Fruit fly (Drosophila melanogaster) whole organism, embryonic: ENCODE results near the gene CG13085.

Experiments used
- Antp ChIP-seq: fragments of 200-800 bp; sonication (Bioruptor generic); optimal IDR thresholded peaks from 3 replicates; lab custom pipeline; 2016; ENCODE audit warnings: missing biosample characterization, missing genetic modification characterization
- Bteb2 ChIP-seq: fragments of 200-800 bp; sonication (Bioruptor generic); optimal IDR thresholded peaks from 2 replicates; lab custom pipeline; 2016; ENCODE audit warnings: missing biosample characterization, missing genetic modification characterization
- CG10147 ChIP-seq: fragments of 200-800 bp; sonication (Bioruptor generic); optimal IDR thresholded peaks from 2 replicates; lab custom pipeline; 2019; ENCODE audit warnings: missing biosample characterization, mild to moderate bottlenecking, missing genetic modification characterization, moderate library complexity
- CG11247 ChIP-seq: fragments of 200-800 bp; sonication (Bioruptor generic); IDR thresholded peaks from 2 replicates; pipeline ENCODE4 v1.3.6; 2022; ENCODE audit warnings: missing biosample characterization, missing genetic modification characterization
- CG11456 ChIP-seq: fragments of 200-800 bp; sonication (Bioruptor generic); IDR thresholded peaks from 3 replicates; pipeline ENCODE4 v1.3.6; 2022; ENCODE audit warnings: missing biosample characterization, missing genetic modification characterization
- CG11695 ChIP-seq: fragments of 200-800 bp; sonication (Bioruptor generic); IDR thresholded peaks from 3 replicates; pipeline ENCODE4 v1.3.6; 2022; ENCODE audit warnings: missing biosample characterization, missing genetic modification characterization
- CG12391 ChIP-seq: fragments of 200-800 bp; sonication (Bioruptor generic); optimal IDR thresholded peaks from 3 replicates; lab custom pipeline; 2018; ENCODE audit warnings: missing biosample characterization, mild to moderate bottlenecking, missing genetic modification characterization, moderate library complexity
- CG1529 ChIP-seq: fragments of 200-800 bp; sonication (Bioruptor generic); optimal IDR thresholded peaks from 3 replicates; lab custom pipeline; 2018; ENCODE audit warnings: missing biosample characterization, missing genetic modification characterization
- CG15696 ChIP-seq: fragments of 200-800 bp; sonication (Bioruptor generic); optimal IDR thresholded peaks from 2 replicates; lab custom pipeline; 2019; ENCODE audit warnings: missing biosample characterization, mild to moderate bottlenecking, missing genetic modification characterization, moderate library complexity
- CG16779 ChIP-seq: fragments of 200-800 bp; sonication (Bioruptor generic); IDR thresholded peaks from 2 replicates; pipeline ENCODE4 v1.3.6; 2022; ENCODE audit warnings: missing biosample characterization, missing genetic modification characterization
- CG16863 ChIP-seq: fragments of 200-800 bp; sonication (Bioruptor generic); optimal IDR thresholded peaks from 3 replicates; lab custom pipeline; 2016; ENCODE audit warnings: missing biosample characterization, missing genetic modification characterization
- CG18262 ChIP-seq: fragments of 200-800 bp; optimal IDR thresholded peaks from 3 replicates; lab custom pipeline; 2019; ENCODE audit warnings: missing biosample characterization, mild to moderate bottlenecking, missing genetic modification characterization, moderate library complexity
- CG1832 ChIP-seq: fragments of 200-800 bp; sonication (Bioruptor generic); optimal IDR thresholded peaks from 2 replicates; lab custom pipeline; 2017; ENCODE audit warnings: missing biosample characterization, mild to moderate bottlenecking, missing genetic modification characterization, inconsistent platforms
- CG18764 ChIP-seq: fragments of 200-800 bp; sonication (Bioruptor generic); optimal IDR thresholded peaks from 3 replicates; lab custom pipeline; 2016; ENCODE audit warnings: missing biosample characterization, missing genetic modification characterization
- CG30431 ChIP-seq: fragments of 200-800 bp; sonication (Bioruptor generic); optimal IDR thresholded peaks from 2 replicates; lab custom pipeline; 2017; ENCODE audit warnings: missing biosample characterization, missing genetic modification characterization
- CG3847 ChIP-seq: fragments of 200-800 bp; sonication (Bioruptor generic); IDR thresholded peaks from 2 replicates; pipeline ENCODE4 v1.3.6; 2022; ENCODE audit warnings: missing biosample characterization, missing genetic modification characterization
- CG43689 ChIP-seq: fragments of 200-800 bp; sonication (Bioruptor generic); IDR thresholded peaks from 2 replicates; pipeline ENCODE4 v1.3.6; 2022; ENCODE audit warnings: missing biosample characterization, missing genetic modification characterization
- CG4707 ChIP-seq: fragments of 200-800 bp; sonication (Bioruptor generic); optimal IDR thresholded peaks from 2 replicates; lab custom pipeline; 2018; ENCODE audit warnings: missing biosample characterization, mild to moderate bottlenecking, missing genetic modification characterization, moderate library complexity
- CG5245 ChIP-seq: fragments of 200-800 bp; sonication (Bioruptor generic); optimal IDR thresholded peaks from 3 replicates; lab custom pipeline; 2016; ENCODE audit warnings: missing biosample characterization, missing genetic modification characterization
- CG6813 ChIP-seq: fragments of 200-800 bp; sonication (Bioruptor generic); optimal IDR thresholded peaks from 2 replicates; lab custom pipeline; 2017; ENCODE audit warnings: missing biosample characterization, missing genetic modification characterization, mild to moderate bottlenecking, moderate library complexity, missing genetic modification reagents
- CG6854 ChIP-seq: fragments of 200-800 bp; sonication (Bioruptor generic); optimal IDR thresholded peaks from 3 replicates; lab custom pipeline; 2017; ENCODE audit warnings: missing biosample characterization, mild to moderate bottlenecking, missing genetic modification characterization
- CG7372 ChIP-seq: fragments of 200-800 bp; sonication (Bioruptor generic); IDR thresholded peaks from 2 replicates; pipeline ENCODE4 v1.3.6; 2022; ENCODE audit warnings: missing biosample characterization, missing genetic modification characterization
- CG7745 ChIP-seq: fragments of 200-800 bp; sonication (Bioruptor generic); optimal IDR thresholded peaks from 2 replicates; lab custom pipeline; 2018; ENCODE audit warnings: missing biosample characterization, mild to moderate bottlenecking, missing genetic modification characterization, moderate library complexity
- CG9609 ChIP-seq: fragments of 200-800 bp; sonication (Bioruptor generic); optimal IDR thresholded peaks from 3 replicates; lab custom pipeline; 2016; ENCODE audit warnings: missing biosample characterization, missing genetic modification characterization
- CG9932 ChIP-seq: fragments of 200-800 bp; sonication (Bioruptor generic); IDR thresholded peaks from 2 replicates; pipeline ENCODE4 v1.3.6; 2022; ENCODE audit warnings: missing biosample characterization, missing genetic modification characterization
- CkIIα-i1 ChIP-seq: fragments of 200-800 bp; sonication (Bioruptor generic); IDR thresholded peaks from 2 replicates; pipeline ENCODE4 v1.3.6; 2022; ENCODE audit warnings: missing biosample characterization, missing genetic modification characterization
- D19A ChIP-seq: fragments of 200-800 bp; optimal IDR thresholded peaks from 3 replicates; lab custom pipeline; 2019; ENCODE audit warnings: missing biosample characterization, mild to moderate bottlenecking, missing genetic modification characterization, moderate library complexity
- Fer3 ChIP-seq: fragments of 200-800 bp; sonication (Bioruptor generic); optimal IDR thresholded peaks from 2 replicates; lab custom pipeline; 2018; ENCODE audit warnings: missing biosample characterization, mild to moderate bottlenecking, missing genetic modification characterization, moderate library complexity
- Gug ChIP-seq: fragments of 200-800 bp; sonication (Bioruptor generic); IDR thresholded peaks from 4 replicates; pipeline ENCODE4 v1.3.6; 2022; ENCODE audit warnings: missing biosample characterization, missing genetic modification characterization
- HHEX ChIP-seq: fragments of 200-800 bp; sonication (Bioruptor generic); optimal IDR thresholded peaks from 3 replicates; lab custom pipeline; 2017; ENCODE audit warnings: missing biosample characterization, mild to moderate bottlenecking, missing genetic modification characterization, missing genetic modification reagents
- HLH4C ChIP-seq: fragments of 200-800 bp; sonication (Bioruptor generic); IDR thresholded peaks from 3 replicates; pipeline ENCODE4 v1.3.6; 2022; ENCODE audit warnings: missing biosample characterization, missing genetic modification characterization; ENCODE audit not compliant: partially characterized antibody
- HLHmδ ChIP-seq: fragments of 200-800 bp; sonication (Bioruptor generic); optimal IDR thresholded peaks from 2 replicates; lab custom pipeline; 2018; ENCODE audit warnings: missing biosample characterization, mild to moderate bottlenecking, missing genetic modification characterization, moderate library complexity
- Lpt ChIP-seq: fragments of >200 bp; optimal IDR thresholded peaks from 2 replicates; lab custom pipeline; 2018; ENCODE audit warnings: missing biosample characterization, missing genetic modification characterization
- MESR4 ChIP-seq: fragments of 200-800 bp; sonication (Bioruptor generic); optimal IDR thresholded peaks from 2 replicates; lab custom pipeline; 2018; ENCODE audit warnings: missing biosample characterization, mild to moderate bottlenecking, missing genetic modification characterization, moderate library complexity
- Nf-YB ChIP-seq: fragments of 200-800 bp; sonication (Bioruptor generic); optimal IDR thresholded peaks from 3 replicates; lab custom pipeline; 2019; ENCODE audit warnings: missing biosample characterization, mild to moderate bottlenecking, missing genetic modification characterization, moderate library complexity
- Nf-YC ChIP-seq: fragments of 200-800 bp; optimal IDR thresholded peaks from 3 replicates; lab custom pipeline; 2019; ENCODE audit warnings: missing biosample characterization, mild to moderate bottlenecking, missing genetic modification characterization, moderate library complexity
- Rfx ChIP-seq: fragments of 200-800 bp; sonication (Bioruptor generic); IDR thresholded peaks from 2 replicates; pipeline ENCODE4 v1.3.6; 2022; ENCODE audit warnings: missing biosample characterization, missing genetic modification characterization
- cad ChIP-seq: fragments of >200 bp; optimal IDR thresholded peaks from 2 replicates; lab custom pipeline; 2017; ENCODE audit warnings: missing biosample characterization, missing genetic modification characterization
- crc ChIP-seq: fragments of 200-800 bp; sonication (Bioruptor generic); optimal IDR thresholded peaks from 2 replicates; lab custom pipeline; 2016; ENCODE audit warnings: missing biosample characterization, missing genetic modification characterization
- exex ChIP-seq: fragments of 200-800 bp; sonication (Bioruptor generic); optimal IDR thresholded peaks from 4 replicates; lab custom pipeline; 2018; ENCODE audit warnings: missing biosample characterization, mild to moderate bottlenecking, missing genetic modification characterization, moderate library complexity
- gce ChIP-seq: fragments of 200-800 bp; sonication (Bioruptor generic); IDR thresholded peaks from 3 replicates; pipeline ENCODE4 v1.3.6; 2022; ENCODE audit warnings: missing biosample characterization, missing genetic modification characterization
- jing ChIP-seq: fragments of 200-800 bp; sonication (Bioruptor generic); optimal IDR thresholded peaks from 2 replicates; lab custom pipeline; 2018; ENCODE audit warnings: missing biosample characterization, mild to moderate bottlenecking, missing genetic modification characterization
- nerfin-2 ChIP-seq: fragments of 200-800 bp; sonication (Bioruptor generic); IDR thresholded peaks from 2 replicates; pipeline ENCODE4 v1.3.6; 2022; ENCODE audit warnings: missing biosample characterization, missing genetic modification characterization; ENCODE audit not compliant: partially characterized antibody
- peb ChIP-seq: fragments of 200-800 bp; sonication (Bioruptor generic); IDR thresholded peaks from 2 replicates; pipeline ENCODE4 v1.3.6; 2022; ENCODE audit warnings: missing biosample characterization, missing genetic modification characterization
- prd ChIP-seq, 3 experiments: fragments of >200 bp in 2 of 3; fragments of 200-800 bp in 1 of 3; sonication (Bioruptor generic) in 1 of 3; optimal IDR thresholded peaks in 2 of 3; IDR thresholded peaks in 1 of 3; 2 replicates in 2 of 3; 3 replicates in 1 of 3; pipeline versions ENCODE4 v1.3.6 to Lab custom; 2017 to 2022; ENCODE audit warnings: missing biosample characterization in 1 of 3, missing genetic modification characterization in 1 of 3
- pzg ChIP-seq: fragments of 200-800 bp; sonication (Bioruptor generic); optimal IDR thresholded peaks from 3 replicates; lab custom pipeline; 2018; ENCODE audit warnings: missing biosample characterization, mild to moderate bottlenecking, missing genetic modification characterization, moderate library complexity
- tna ChIP-seq: fragments of 200-800 bp; sonication (Bioruptor generic); IDR thresholded peaks from 2 replicates; pipeline ENCODE4 v1.3.6; 2022; ENCODE audit warnings: missing biosample characterization, missing genetic modification characterization; ENCODE audit not compliant: partially characterized antibody

CG13085 gene

DNA sequence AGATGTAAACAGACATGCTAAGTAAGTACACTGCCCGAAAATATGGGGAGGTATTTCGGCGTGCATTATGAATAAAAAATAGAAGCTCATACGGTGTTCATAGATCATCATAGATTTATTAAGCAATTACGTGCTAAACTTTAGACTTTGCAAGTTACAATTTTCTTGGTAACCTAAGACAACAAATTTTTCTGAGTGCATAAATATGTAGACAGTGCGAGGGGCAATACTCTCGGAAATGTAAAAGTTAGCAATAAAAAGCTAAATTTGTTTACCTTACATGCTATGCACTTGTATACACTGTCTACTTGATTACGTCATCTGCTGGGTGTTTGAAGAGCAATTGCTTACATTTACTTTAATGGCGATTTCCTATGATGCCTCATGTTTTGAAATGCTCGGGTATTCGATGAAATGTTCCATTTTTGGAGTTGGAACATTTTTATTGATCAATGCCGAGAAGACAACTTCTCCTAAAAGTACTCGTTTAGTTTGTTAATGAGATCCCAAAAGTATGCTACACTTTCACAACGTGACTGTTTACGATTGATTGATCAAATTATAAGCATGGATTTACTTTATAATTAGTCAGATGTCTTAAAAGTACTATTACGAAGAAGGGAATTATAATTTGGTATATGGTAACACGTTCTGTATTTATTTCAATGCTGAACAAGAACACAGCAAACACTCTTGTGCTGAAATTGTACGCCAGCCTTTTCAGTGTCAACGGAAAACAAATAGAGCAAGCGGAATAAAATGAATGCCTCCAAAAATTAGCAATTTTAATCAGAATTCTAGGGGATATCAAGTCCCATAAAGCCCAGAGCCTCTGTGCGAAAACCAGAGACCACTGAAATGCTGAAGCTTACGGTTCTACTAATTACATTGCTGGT is 7.0 kb upstream of the CG13085 start, which contains the start of gene Lectin-galC1 (continued):
- TF ChIP-seq CG1832 (GFP tag; lab: Kevin White, UChicago) (no peak), HLH4C (GFP tag; lab: Robert Waterston, UW) (no peak), HLHmδ (GFP tag; lab: Kevin White, UChicago) (no peak), exex (peak; percentile 24), CkIIα-i1 (GFP tag; lab: Robert Waterston, UW) (no peak), pzg (GFP tag; lab: Kevin White, UChicago) (no peak), MESR4 (peak; percentile 27), gce (peak; percentile 72; the same call in 2 of the 3 replicates), CG3847 (peak; percentile 73), crc (GFP tag; lab: Kevin White, UChicago) (peak; percentile 72), peb (GFP tag; lab: Robert Waterston, UW) (peak; percentile 68), CG43689 (GFP tag; lab: Robert Waterston, UW) (peak; percentile 58), Fer3 (tag; lab: Kevin White, UChicago) (peak; percentile 80), CG1529 (peak; percentile 86), D19A (tag; lab: Kevin White, UChicago) (peak; percentile 83), CG7745 (tag; lab: Kevin White, UChicago) (peak; percentile 57), CG11456 (GFP tag; lab: Robert Waterston, UW) (peak; percentile 82), nerfin-2 (GFP tag; lab: Robert Waterston, UW) (no peak), cad (GFP tag; lab: Kevin White, UChicago) (no peak), CG9932 (peak; percentile 63), jing (GFP tag; lab: Kevin White, UChicago) (peak; percentile 83), CG6854 (GFP tag; lab: Kevin White, UChicago) (peak; percentile 72), Bteb2 (GFP tag; lab: Kevin White, UChicago) (peak; percentile 82), CG10147 (GFP tag; lab: Kevin White, UChicago) (peak; percentile 80), Nf-YB (GFP tag; lab: Kevin White, UChicago) (peak; percentile 69), Lpt (GFP tag; lab: Kevin White, UChicago) (no peak), CG11247 (GFP tag; lab: Robert Waterston, UW) (peak; percentile 70; the same call in 1 of the 2 replicates), CG16779 (GFP tag; lab: Robert Waterston, UW) (no peak), CG18262 (tag; lab: Kevin White, UChicago) (peak; percentile 90), CG4707 (peak; percentile 60), CG7372 (peak; percentile 69), tna (GFP tag; lab: Robert Waterston, UW) (no peak), CG5245 (peak; percentile 90), CG9609 (GFP tag; lab: Kevin White, UChicago) (peak; percentile 86), CG6813 (GFP tag; lab: Kevin White, UChicago) (peak; percentile 85), CG15696 (peak; percentile 81), prd (optimal IDR thresholded peaks at IDR 0.05; lab: Kevin White, UChicago) (no peak), prd (GFP tag; IDR thresholded peaks at IDR 0.05; lab: Robert Waterston, UW) (peak; percentile 90), Antp (peak; percentile 93), CG18764 (peak; percentile 78), CG16863 (GFP tag; lab: Kevin White, UChicago) (peak; percentile 91), CG11695 (GFP tag; lab: Robert Waterston, UW) (peak; percentile 82), HHEX (GFP tag; lab: Kevin White, UChicago) (peak; percentile 84), Nf-YC (tag; lab: Kevin White, UChicago) (peak; percentile 64), CG30431 (peak; percentile 80), Gug (GFP tag; lab: Robert Waterston, UW) (peak; percentile 73; the same call in 3 of the 4 replicates), CG12391 (tag; lab: Kevin White, UChicago) (peak; percentile 89), Rfx (GFP tag; lab: Robert Waterston, UW) (peak; percentile 84)
